Worm (Caenorhabditis elegans): Measurements from ENCODE around the gene srsx-38.
A peak's percentile ranks its signal among the peaks of the same experiment; 100 is the strongest.
"Not testable (repeated sequence)": the region's sequence is repeated elsewhere in the genome, so short reads cannot be mapped to it uniquely, and the experiment has no call there.

Gene srsx-38

DNA sequence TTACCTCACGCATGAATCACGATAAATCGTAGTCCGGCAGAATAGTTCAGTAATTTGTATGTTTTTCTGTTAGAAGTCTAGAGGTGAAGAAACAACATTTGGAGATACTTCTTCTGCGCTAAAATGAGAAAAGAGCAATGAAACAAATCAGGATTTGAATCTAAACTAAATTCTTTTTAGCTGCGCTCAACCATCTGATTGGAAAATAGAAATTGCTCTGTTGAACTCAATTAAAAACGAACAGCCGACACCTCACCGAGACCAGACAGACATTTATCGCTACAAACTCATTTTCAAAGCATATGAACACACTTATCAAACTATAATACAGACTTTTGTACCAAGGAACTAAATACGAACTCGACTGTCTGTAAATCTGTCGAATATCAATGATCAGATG lies 4.7 kb downstream of the srsx-38 start, which contains the start of gene T26E4.9:
Gene T26E4.9 (minus strand): TSS at position 101 of the 400 bp plus-strand sequence.
- not testable (repeated sequence) for TF ChIP-seq dmd-8 (GFP tag; IDR thresholded peaks at IDR 0.05); mes-2 (tag; optimal IDR thresholded peaks at IDR 0.05; ENCODE audit: poor library complexity, severe bottlenecking); ZK337.2 (GFP tag; IDR thresholded peaks at IDR 0.05)

DNA sequence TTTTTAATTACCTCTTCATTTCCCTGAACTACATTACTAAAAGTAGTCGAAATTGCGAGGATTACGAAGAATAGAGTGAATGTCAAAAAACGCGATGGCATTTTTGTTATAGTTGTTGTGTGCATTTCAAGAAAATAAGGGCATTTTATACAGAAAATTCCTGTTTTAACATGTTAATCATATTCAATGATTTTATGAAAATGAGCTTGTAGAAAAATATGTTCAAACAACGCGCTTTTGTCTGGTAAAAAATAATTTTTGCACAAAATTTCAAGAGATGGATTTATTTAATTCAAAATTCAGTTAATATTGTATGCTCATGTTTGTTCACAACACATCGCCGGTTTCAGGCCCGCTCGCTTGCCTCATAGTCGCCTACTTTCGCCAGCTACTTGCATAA lies 9.2 kb downstream of the srsx-38 start, which contains the start of gene T26E4.10:
Gene T26E4.10 (minus strand): TSS at position 101 of the 400 bp plus-strand sequence.
- TF ChIP-seq unc-62 (GFP tag; optimal IDR thresholded peaks at IDR 0.05 in 1 of 2) (peak in 1 of 2 experiments; percentile 49), unc-62 (tag; optimal IDR thresholded peaks at IDR 0.05) (no peak), zip-11 (GFP tag; IDR thresholded peaks at IDR 0.05) (no peak), ceh-82 (tag; optimal IDR thresholded peaks at IDR 0.05) (no peak)

DNA sequence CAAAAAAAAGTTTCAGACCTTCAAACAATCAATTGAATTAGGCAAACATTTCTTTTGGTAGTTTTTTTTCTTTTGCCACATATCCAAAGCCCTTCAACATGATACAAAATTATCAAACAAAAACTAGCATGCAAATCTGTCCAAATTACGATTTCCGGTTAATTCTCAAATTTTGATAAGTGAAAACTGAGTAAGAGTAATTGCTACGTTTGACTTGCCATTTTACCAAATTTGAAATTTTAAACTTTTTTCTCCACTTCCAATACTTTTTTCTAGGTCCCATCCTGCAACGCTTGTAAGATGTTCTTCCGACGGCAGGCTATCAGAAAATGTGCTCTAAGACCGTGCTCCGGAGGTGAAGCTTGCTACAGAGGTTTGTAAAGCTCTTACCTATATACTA lies 11.2 kb downstream of the srsx-38 start, which contains the start of gene nhr-223:
Gene nhr-223 (plus strand): TSS at position 301 of the 400 bp plus-strand sequence.
- TF ChIP-seq daf-8 (GFP tag; IDR thresholded peaks at IDR 0.05) (no peak), unc-62 (GFP tag; optimal IDR thresholded peaks at IDR 0.05 in 1 of 2) (peak in 1 of 2 experiments; percentile 78), unc-62 (tag; optimal IDR thresholded peaks at IDR 0.05) (no peak), D1046.2 (GFP tag; IDR thresholded peaks at IDR 0.05) (no peak)

DNA sequence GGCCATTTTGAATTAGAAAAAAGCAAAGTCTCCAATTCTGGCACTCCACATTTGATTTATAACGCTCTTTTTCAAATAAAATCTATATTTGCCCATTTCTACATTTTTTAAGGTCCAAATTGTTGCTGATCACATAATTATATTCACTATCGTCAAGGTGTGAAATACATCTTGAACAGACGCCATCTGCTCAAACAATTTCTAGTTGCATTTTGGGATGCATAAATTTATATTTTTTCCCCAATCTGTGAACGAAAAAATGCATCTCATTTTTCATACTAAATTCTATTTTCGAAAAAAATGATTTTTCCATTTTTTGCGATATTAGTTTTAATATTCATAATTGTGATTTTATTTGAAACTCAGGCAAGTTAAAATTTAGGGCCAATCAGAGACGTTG lies 14.1 kb downstream of the srsx-38 start, which contains the start of gene T26E4.7:
Gene T26E4.7 (plus strand): TSS at position 301 of the 400 bp plus-strand sequence.
- TF ChIP-seq daf-19 (GFP tag; conservative IDR thresholded peaks at IDR 0.05) (no peak), ces-1 (GFP tag; optimal IDR thresholded peaks at IDR 0.05) (no peak), aly-2 (tag; optimal IDR thresholded peaks at IDR 0.05) (no peak), ceh-28 (tag; optimal IDR thresholded peaks at IDR 0.05) (no peak), nhr-48 (tag; optimal IDR thresholded peaks at IDR 0.05) (no peak), jun-1 (tag; optimal IDR thresholded peaks at IDR 0.05) (no peak), ZK337.2 (GFP tag; IDR thresholded peaks at IDR 0.05) (no peak), egl-27 (tag; optimal IDR thresholded peaks at IDR 0.05) (no peak), aha-1 (tag) (no peak), ZK546.5 (tag; optimal IDR thresholded peaks at IDR 0.05) (no peak), dve-1 (tag; optimal IDR thresholded peaks at IDR 0.05; ENCODE audit: insufficient read depth) (no peak), Y105C5A.15 (GFP tag; IDR thresholded peaks at IDR 0.05) (no peak), unc-62 (GFP tag; optimal IDR thresholded peaks at IDR 0.05 in 1 of 2) (no peak), unc-62 (tag; optimal IDR thresholded peaks at IDR 0.05) (no peak)

DNA sequence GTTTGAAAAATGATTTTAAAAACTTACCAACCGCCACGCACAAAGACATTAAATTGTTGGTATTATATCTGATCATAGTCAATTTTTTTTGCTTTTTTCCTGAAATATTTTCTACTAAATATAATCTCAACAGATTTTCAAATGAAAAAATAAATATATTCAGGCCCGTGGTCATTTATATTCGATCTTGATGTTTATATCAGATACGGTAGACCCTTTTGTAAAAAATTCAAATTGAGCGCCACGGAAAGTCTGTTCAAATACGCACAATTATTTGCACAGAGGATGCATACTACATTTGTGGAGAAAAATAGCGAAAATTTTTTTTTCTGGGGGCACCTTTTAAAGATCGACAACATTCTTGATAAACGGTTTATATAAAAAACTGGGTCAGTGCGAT lies 14.9 kb downstream of the srsx-38 start, which contains the start of gene T26E4.4:
Gene T26E4.4 (minus strand): TSS at position 101 of the 400 bp plus-strand sequence.
- TF ChIP-seq mep-1 (tag; optimal IDR thresholded peaks at IDR 0.05): no peak
- TF ChIP-seq aha-1 (tag): peak; percentile 12

DNA sequence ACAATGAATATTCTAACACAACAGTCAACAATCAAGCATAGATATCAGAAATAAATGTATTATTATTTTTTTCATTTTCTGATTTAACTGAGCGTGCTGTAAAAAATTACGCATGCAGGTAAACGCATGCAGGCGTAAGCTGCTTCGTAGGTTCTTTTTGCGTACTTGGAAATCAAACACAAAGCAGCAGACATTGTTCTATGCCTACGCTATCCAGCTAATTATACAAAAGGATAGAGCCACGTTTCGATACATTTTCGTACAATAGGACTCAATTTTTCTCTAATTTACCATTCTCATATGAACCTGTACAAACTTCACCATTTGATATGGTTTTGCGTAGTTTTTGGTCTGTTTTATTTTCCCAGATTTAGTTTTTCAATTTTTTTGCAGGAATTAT lies 24.8 kb downstream of the srsx-38 start, which contains the start of gene T26E4.3:
Gene T26E4.3 (plus strand): TSS at position 301 of the 400 bp plus-strand sequence.
- no peak for TF ChIP-seq mdt-29 (GFP tag; IDR thresholded peaks at IDR 0.05)
- no peak for TF ChIP-seq mep-1 (tag; optimal IDR thresholded peaks at IDR 0.05)
- no peak for TF ChIP-seq daf-19 (GFP tag; conservative IDR thresholded peaks at IDR 0.05)
- no peak for TF ChIP-seq dmd-6 (GFP tag; IDR thresholded peaks at IDR 0.05)
- no peak for TF ChIP-seq zag-1 (tag; optimal IDR thresholded peaks at IDR 0.05)
- TF ChIP-seq arid-1 (GFP tag; conservative IDR thresholded peaks at IDR 0.05): no peak
- TF ChIP-seq unc-130 (GFP tag; optimal IDR thresholded peaks at IDR 0.05): no peak
- TF ChIP-seq lir-3 (tag; optimal IDR thresholded peaks at IDR 0.05): no peak
- no peak for TF ChIP-seq madf-9 (GFP tag; conservative IDR thresholded peaks at IDR 0.05)
- TF ChIP-seq ctbp-1 (GFP tag; IDR thresholded peaks at IDR 0.05): no peak
- no peak for TF ChIP-seq lin-29 (GFP tag; IDR thresholded peaks at IDR 0.05)
- no peak for TF ChIP-seq ceh-62 (tag; optimal IDR thresholded peaks at IDR 0.05)
- TF ChIP-seq gei-8 (GFP tag; optimal IDR thresholded peaks at IDR 0.05): no peak
- no peak for TF ChIP-seq nhr-25 (tag; optimal IDR thresholded peaks at IDR 0.05; ENCODE audit: borderline replicate concordance, insufficient read depth)
- TF ChIP-seq lim-7 (GFP tag; IDR thresholded peaks at IDR 0.05): no peak
